Fruit fly (Drosophila melanogaster) whole organism, adult: ENCODE measurements around the gene CG6937.

Source experiments
- cic ChIP-seq: fragments of 200-800 bp; sonication (Bioruptor generic); optimal IDR thresholded peaks from 2 replicates; lab custom pipeline; 2017; ENCODE audit warnings: missing biosample characterization, mild to moderate bottlenecking, missing genetic modification characterization, moderate library complexity
- cnc ChIP-seq, 2 experiments: fragments of >200 bp; optimal IDR thresholded peaks; 2 replicates each; lab custom pipeline; 2017

DNA sequence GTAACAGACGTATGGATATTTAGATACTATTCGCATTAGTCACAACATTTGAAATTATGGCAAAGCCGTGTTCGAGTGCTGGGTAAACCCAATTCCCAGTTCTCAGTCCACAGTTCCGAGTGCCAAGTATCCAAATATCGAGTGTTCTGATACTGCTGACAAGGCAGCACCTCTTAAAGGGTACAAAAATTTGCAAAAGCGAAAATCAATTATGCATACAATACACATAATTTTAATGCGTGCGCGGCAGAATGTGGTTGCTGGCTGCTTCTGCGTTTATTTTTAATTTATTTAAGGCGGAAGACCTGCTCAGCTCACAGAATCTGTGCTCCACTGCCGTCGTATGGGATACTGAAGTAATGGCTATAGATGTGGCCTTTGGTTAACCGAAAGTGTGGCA, 31.9 kb upstream of the CG6937 start:
- TF ChIP-seq cic (GFP tag; lab: Kevin White, UChicago) (no peak), cnc (optimal IDR thresholded peaks at IDR 0.05; lab: Kevin White, UChicago) (no peak)
